Fruit fly (Drosophila melanogaster) Kc167 (cell line): ENCODE data around the gene Tsp3A.

Experiments used
- Myc ChIP-seq: fragments of >200 bp; optimal IDR thresholded peaks from 2 replicates; lab custom pipeline; 2017; ENCODE audit warnings: missing external identifiers
- Sin3A ChIP-seq: fragments of >200 bp; optimal IDR thresholded peaks from 2 replicates; lab custom pipeline; 2018; ENCODE audit warnings: missing external identifiers
- h ChIP-seq: fragments of >200 bp; optimal IDR thresholded peaks from 3 replicates; lab custom pipeline; 2018; ENCODE audit warnings: missing external identifiers
- insv ChIP-seq: fragments of >200 bp; optimal IDR thresholded peaks from 3 replicates; lab custom pipeline; 2018; ENCODE audit warnings: missing external identifiers
- psq ChIP-seq: fragments of >200 bp; optimal IDR thresholded peaks from 2 replicates; lab custom pipeline; 2017; ENCODE audit warnings: missing external identifiers
- ttk ChIP-seq: sonication (Bioruptor generic); optimal IDR thresholded peaks from 2 replicates; lab custom pipeline; 2017; ENCODE audit warnings: missing external identifiers

Tsp3A gene

dm6 chrX:2651128-2651527 lies 31.6 kb upstream of the Tsp3A start:
- TF ChIP-seq ttk (lab: Kevin White, UChicago) (no peak), psq (no peak), insv (lab: Kevin White, UChicago) (no peak)

dm6 chrX:2648959-2649358 lies 29.4 kb upstream of the Tsp3A start:
- TF ChIP-seq insv (lab: Kevin White, UChicago) (no peak), psq (no peak), ttk (lab: Kevin White, UChicago) (no peak), h (lab: Kevin White, UChicago) (no peak), Myc (lab: Kevin White, UChicago) (no peak), Sin3A (lab: Kevin White, UChicago) (no peak)

- TF ChIP-seq Sin3A (lab: Kevin White, UChicago) (no peak), Myc (lab: Kevin White, UChicago) (no peak), insv (lab: Kevin White, UChicago) (no peak), h (lab: Kevin White, UChicago) (no peak), psq (no peak), ttk (lab: Kevin White, UChicago) (no peak)
Observed at dm6 chrX:2647950-2648613, 28.5 kb upstream of the Tsp3A start.

- TF ChIP-seq psq: no peak
- no peak for TF ChIP-seq Myc (lab: Kevin White, UChicago)
- TF ChIP-seq insv (lab: Kevin White, UChicago): no peak
- TF ChIP-seq ttk (lab: Kevin White, UChicago): no peak
- TF ChIP-seq Sin3A (lab: Kevin White, UChicago): no peak
- TF ChIP-seq h (lab: Kevin White, UChicago): no peak
Observed at dm6 chrX:2647472-2647883, 27.9 kb upstream of the Tsp3A start.

- no peak for TF ChIP-seq h (lab: Kevin White, UChicago)
- TF ChIP-seq ttk (lab: Kevin White, UChicago): no peak
- TF ChIP-seq Myc (lab: Kevin White, UChicago): no peak
- no peak for TF ChIP-seq Sin3A (lab: Kevin White, UChicago)
- TF ChIP-seq insv (lab: Kevin White, UChicago): no peak
Observed at dm6 chrX:2646022-2646761, 26.7 kb upstream of the Tsp3A start.

dm6 chrX:2645593-2645992 lies 26.1 kb upstream of the Tsp3A start:
- TF ChIP-seq insv (lab: Kevin White, UChicago) (no peak), Myc (lab: Kevin White, UChicago) (no peak), ttk (lab: Kevin White, UChicago) (no peak), h (lab: Kevin White, UChicago) (no peak), psq (no peak), Sin3A (lab: Kevin White, UChicago) (no peak)

- TF ChIP-seq insv (lab: Kevin White, UChicago) (no peak), ttk (lab: Kevin White, UChicago) (no peak), Sin3A (lab: Kevin White, UChicago) (no peak), psq (no peak), h (lab: Kevin White, UChicago) (no peak), Myc (lab: Kevin White, UChicago) (no peak)
Observed at dm6 chrX:2642484-2643379, 23.2 kb upstream of the Tsp3A start.

- TF ChIP-seq psq: no peak
- TF ChIP-seq insv (lab: Kevin White, UChicago): no peak
- no peak for TF ChIP-seq Myc (lab: Kevin White, UChicago)
- TF ChIP-seq Sin3A (lab: Kevin White, UChicago): no peak
- no peak for TF ChIP-seq h (lab: Kevin White, UChicago)
- no peak for TF ChIP-seq ttk (lab: Kevin White, UChicago)
Observed at dm6 chrX:2638646-2639045, 19.1 kb upstream of the Tsp3A start.

dm6 chrX:2637914-2638313 lies 18.4 kb upstream of the Tsp3A start:
- TF ChIP-seq ttk (lab: Kevin White, UChicago) (no peak), insv (lab: Kevin White, UChicago) (no peak), h (lab: Kevin White, UChicago) (no peak), Sin3A (lab: Kevin White, UChicago) (no peak), psq (no peak), Myc (lab: Kevin White, UChicago) (no peak)

dm6 chrX:2636825-2637535 lies 17.4 kb upstream of the Tsp3A start:
- TF ChIP-seq psq (no peak), Sin3A (lab: Kevin White, UChicago) (no peak), h (lab: Kevin White, UChicago) (no peak)
